Fruit fly (Drosophila melanogaster) whole organism, embryonic: ENCODE results near the gene CG15356.

Experiments used
- Bdp1 ChIP-seq: fragments of 200-800 bp; sonication (Bioruptor generic); optimal IDR thresholded peaks from 3 replicates; lab custom pipeline; 2016; ENCODE audit warnings: missing biosample characterization, missing genetic modification characterization
- CG1024 ChIP-seq: fragments of 200-800 bp; sonication (Bioruptor generic); IDR thresholded peaks from 2 replicates; pipeline ENCODE4 v1.3.6; 2022; ENCODE audit warnings: missing biosample characterization, missing genetic modification characterization
- CG10267 ChIP-seq: fragments of 200-800 bp; sonication (Bioruptor generic); optimal IDR thresholded peaks from 2 replicates; lab custom pipeline; 2018; ENCODE audit warnings: missing biosample characterization, mild to moderate bottlenecking, missing genetic modification characterization, moderate library complexity
- CG10979 ChIP-seq: fragments of 200-800 bp; sonication (Bioruptor generic); optimal IDR thresholded peaks from 2 replicates; lab custom pipeline; 2018; ENCODE audit warnings: missing biosample characterization, mild to moderate bottlenecking, missing genetic modification characterization, moderate library complexity
- CG13296 ChIP-seq: fragments of 200-800 bp; sonication (Bioruptor generic); optimal IDR thresholded peaks from 3 replicates; lab custom pipeline; 2018; ENCODE audit warnings: missing biosample characterization, mild to moderate bottlenecking, missing genetic modification characterization
- CG15269 ChIP-seq: fragments of 200-800 bp; sonication (Bioruptor generic); optimal IDR thresholded peaks from 2 replicates; lab custom pipeline; 2018; ENCODE audit warnings: missing biosample characterization, mild to moderate bottlenecking, missing genetic modification characterization, moderate library complexity
- CG16779 ChIP-seq: fragments of 200-800 bp; sonication (Bioruptor generic); IDR thresholded peaks from 2 replicates; pipeline ENCODE4 v1.3.6; 2022; ENCODE audit warnings: missing biosample characterization, missing genetic modification characterization
- CG17361 ChIP-seq: fragments of 200-800 bp; sonication (Bioruptor generic); IDR thresholded peaks from 3 replicates; pipeline ENCODE4 v1.3.6; 2022; ENCODE audit warnings: missing biosample characterization, missing genetic modification characterization
- CG17829 ChIP-seq: fragments of 200-800 bp; optimal IDR thresholded peaks from 2 replicates; lab custom pipeline; 2019; ENCODE audit warnings: missing biosample characterization, mild to moderate bottlenecking, missing genetic modification characterization, moderate library complexity
- CG18599 ChIP-seq: fragments of 200-800 bp; sonication (Bioruptor generic); optimal IDR thresholded peaks from 3 replicates; lab custom pipeline; 2017; ENCODE audit warnings: missing biosample characterization, missing genetic modification characterization, mild to moderate bottlenecking, moderate library complexity, missing genetic modification reagents
- CG2116 ChIP-seq: fragments of 200-800 bp; sonication (Bioruptor generic); optimal IDR thresholded peaks from 3 replicates; lab custom pipeline; 2018; ENCODE audit warnings: missing biosample characterization, mild to moderate bottlenecking, missing genetic modification characterization
- CG31365 ChIP-seq: fragments of 200-800 bp; sonication (Bioruptor generic); optimal IDR thresholded peaks from 2 replicates; lab custom pipeline; 2018; ENCODE audit warnings: missing biosample characterization, mild to moderate bottlenecking, missing genetic modification characterization
- CG31441 ChIP-seq: fragments of 200-800 bp; sonication (Bioruptor generic); IDR thresholded peaks from 2 replicates; pipeline ENCODE4 v1.3.6; 2022; ENCODE audit warnings: missing biosample characterization, missing genetic modification characterization
- CG3281 ChIP-seq: fragments of 200-800 bp; sonication (Bioruptor generic); optimal IDR thresholded peaks from 3 replicates; lab custom pipeline; 2017; ENCODE audit warnings: missing biosample characterization, mild to moderate bottlenecking, missing genetic modification characterization
- CG34422 ChIP-seq: fragments of 200-800 bp; sonication (Bioruptor generic); IDR thresholded peaks from 3 replicates; pipeline ENCODE4 v1.3.6; 2022; ENCODE audit warnings: missing biosample characterization, missing genetic modification characterization
- CG3838 ChIP-seq: fragments of 200-800 bp; sonication (Bioruptor generic); optimal IDR thresholded peaks from 3 replicates; lab custom pipeline; 2016; ENCODE audit warnings: missing biosample characterization, missing genetic modification characterization
- CG3847 ChIP-seq: fragments of 200-800 bp; sonication (Bioruptor generic); IDR thresholded peaks from 2 replicates; pipeline ENCODE4 v1.3.6; 2022; ENCODE audit warnings: missing biosample characterization, missing genetic modification characterization
- CG4854 ChIP-seq: fragments of 200-800 bp; sonication (Bioruptor generic); optimal IDR thresholded peaks from 2 replicates; lab custom pipeline; 2016; ENCODE audit warnings: missing biosample characterization, missing genetic modification characterization, inconsistent platforms
- CG7839 ChIP-seq: fragments of 200-800 bp; sonication (Bioruptor generic); optimal IDR thresholded peaks from 3 replicates; lab custom pipeline; 2018; ENCODE audit warnings: missing biosample characterization, mild to moderate bottlenecking, missing genetic modification characterization, moderate library complexity
- CG8359 ChIP-seq: fragments of 200-800 bp; sonication (Bioruptor generic); optimal IDR thresholded peaks from 2 replicates; lab custom pipeline; 2017; ENCODE audit warnings: missing biosample characterization, mild to moderate bottlenecking, missing genetic modification characterization, borderline replicate concordance
- CG9437 ChIP-seq: fragments of 200-800 bp; sonication (Bioruptor generic); optimal IDR thresholded peaks from 2 replicates; lab custom pipeline; 2018; ENCODE audit warnings: missing biosample characterization, mild to moderate bottlenecking, missing genetic modification characterization
- CG9797 ChIP-seq: fragments of 200-800 bp; sonication (Bioruptor generic); optimal IDR thresholded peaks from 3 replicates; lab custom pipeline; 2018; ENCODE audit warnings: missing biosample characterization, mild to moderate bottlenecking, missing genetic modification characterization
- CkIIα-i1 ChIP-seq: fragments of 200-800 bp; sonication (Bioruptor generic); IDR thresholded peaks from 2 replicates; pipeline ENCODE4 v1.3.6; 2022; ENCODE audit warnings: missing biosample characterization, missing genetic modification characterization
- Dp ChIP-seq: fragments of 200-800 bp; sonication (Bioruptor generic); optimal IDR thresholded peaks from 2 replicates; lab custom pipeline; 2018; ENCODE audit warnings: missing biosample characterization, mild to moderate bottlenecking, missing genetic modification characterization, moderate library complexity
- E2f1 ChIP-seq: fragments of 200-800 bp; sonication (Bioruptor generic); IDR thresholded peaks from 2 replicates; pipeline ENCODE4 v1.3.6; 2022; ENCODE audit warnings: missing biosample characterization, missing genetic modification characterization
- HLH3B ChIP-seq: fragments of 200-800 bp; sonication (Bioruptor generic); IDR thresholded peaks from 2 replicates; pipeline ENCODE4 v1.3.6; 2022; ENCODE audit warnings: missing biosample characterization, missing genetic modification characterization
- HLH4C ChIP-seq: fragments of 200-800 bp; sonication (Bioruptor generic); IDR thresholded peaks from 3 replicates; pipeline ENCODE4 v1.3.6; 2022; ENCODE audit warnings: missing biosample characterization, missing genetic modification characterization; ENCODE audit not compliant: partially characterized antibody
- HLH54F ChIP-seq: fragments of 200-800 bp; sonication (Bioruptor generic); optimal IDR thresholded peaks from 3 replicates; lab custom pipeline; 2016; ENCODE audit warnings: missing biosample characterization, missing genetic modification characterization
- Hey ChIP-seq: fragments of 200-800 bp; sonication (Bioruptor generic); optimal IDR thresholded peaks from 3 replicates; lab custom pipeline; 2018; ENCODE audit warnings: missing biosample characterization, mild to moderate bottlenecking, missing genetic modification characterization
- Mad ChIP-seq: fragments of 200-800 bp; sonication (Bioruptor generic); optimal IDR thresholded peaks from 2 replicates; lab custom pipeline; 2016; ENCODE audit warnings: missing biosample characterization, missing genetic modification characterization
- Oli ChIP-seq: fragments of 200-800 bp; sonication (Bioruptor generic); optimal IDR thresholded peaks from 2 replicates; lab custom pipeline; 2018; ENCODE audit warnings: missing biosample characterization, mild to moderate bottlenecking, missing genetic modification characterization, moderate library complexity
- caup ChIP-seq: fragments of 200-800 bp; sonication (Bioruptor generic); optimal IDR thresholded peaks from 3 replicates; lab custom pipeline; 2017; ENCODE audit warnings: missing biosample characterization, mild to moderate bottlenecking, missing genetic modification characterization, moderate library complexity; ENCODE audit not compliant: severe bottlenecking
- ci ChIP-seq: fragments of 200-800 bp; sonication (Bioruptor generic); IDR thresholded peaks from 3 replicates; pipeline ENCODE4 v1.3.6; 2022; ENCODE audit warnings: missing biosample characterization, missing genetic modification characterization
- corto ChIP-seq: fragments of 200-800 bp; sonication (Bioruptor generic); optimal IDR thresholded peaks from 2 replicates; lab custom pipeline; 2016; ENCODE audit warnings: missing biosample characterization, mild to moderate bottlenecking, missing genetic modification characterization, moderate library complexity
- esg ChIP-seq: fragments of 200-800 bp; sonication (Bioruptor generic); conservative IDR thresholded peaks from 2 replicates; pipeline ENCODE4 v1.3.6; 2022; ENCODE audit warnings: missing biosample characterization, missing genetic modification characterization
- eyg ChIP-seq: fragments of 200-800 bp; sonication (Bioruptor generic); optimal IDR thresholded peaks from 3 replicates; lab custom pipeline; 2016; ENCODE audit warnings: missing biosample characterization, missing genetic modification characterization
- fru ChIP-seq: fragments of >200 bp; optimal IDR thresholded peaks from 2 replicates; lab custom pipeline; 2017
- gsb ChIP-seq: fragments of 200-800 bp; sonication (Bioruptor generic); IDR thresholded peaks from 2 replicates; pipeline ENCODE4 v1.3.6; 2022; ENCODE audit warnings: missing biosample characterization, missing genetic modification characterization
- insv ChIP-seq, 2 experiments: fragments of 200-800 bp; sonication (Bioruptor generic); optimal IDR thresholded peaks; 3 replicates each; lab custom pipeline; 2016 to 2018; ENCODE audit warnings: missing biosample characterization in 2 of 2, missing genetic modification characterization in 2 of 2
- lab ChIP-seq: fragments of 200-800 bp; sonication (Bioruptor generic); optimal IDR thresholded peaks from 3 replicates; lab custom pipeline; 2017; ENCODE audit warnings: missing biosample characterization, missing genetic modification characterization, mild to moderate bottlenecking, moderate library complexity, missing genetic modification reagents
- mld ChIP-seq: fragments of 200-800 bp; sonication (Bioruptor generic); IDR thresholded peaks from 3 replicates; pipeline ENCODE4 v1.3.6; 2022; ENCODE audit warnings: missing biosample characterization, missing genetic modification characterization; ENCODE audit not compliant: partially characterized antibody
- oc ChIP-seq: fragments of 200-800 bp; sonication (Bioruptor generic); optimal IDR thresholded peaks from 2 replicates; lab custom pipeline; 2018; ENCODE audit warnings: missing biosample characterization, mild to moderate bottlenecking, missing genetic modification characterization, moderate library complexity
- p53 ChIP-seq: fragments of 200-800 bp; sonication (Bioruptor generic); optimal IDR thresholded peaks from 2 replicates; lab custom pipeline; 2016; ENCODE audit warnings: missing biosample characterization, missing genetic modification characterization
- pzg ChIP-seq: fragments of 200-800 bp; sonication (Bioruptor generic); optimal IDR thresholded peaks from 3 replicates; lab custom pipeline; 2018; ENCODE audit warnings: missing biosample characterization, mild to moderate bottlenecking, missing genetic modification characterization, moderate library complexity
- slbo ChIP-seq: fragments of 200-800 bp; sonication (Bioruptor generic); IDR thresholded peaks from 2 replicates; pipeline ENCODE4 v1.3.6; 2022; ENCODE audit warnings: missing biosample characterization, missing genetic modification characterization
- sr ChIP-seq: fragments of 200-800 bp; sonication (Bioruptor generic); IDR thresholded peaks from 3 replicates; pipeline ENCODE4 v1.3.6; 2022; ENCODE audit warnings: missing biosample characterization, missing genetic modification characterization
- tin ChIP-seq: fragments of 200-800 bp; sonication (Bioruptor generic); optimal IDR thresholded peaks from 3 replicates; lab custom pipeline; 2016; ENCODE audit warnings: missing biosample characterization, missing genetic modification characterization
- tup ChIP-seq: fragments of 200-800 bp; sonication (Bioruptor generic); optimal IDR thresholded peaks from 2 replicates; lab custom pipeline; 2016; ENCODE audit warnings: missing biosample characterization, mild to moderate bottlenecking, missing genetic modification characterization, moderate library complexity

The CG15356 gene

DNA sequence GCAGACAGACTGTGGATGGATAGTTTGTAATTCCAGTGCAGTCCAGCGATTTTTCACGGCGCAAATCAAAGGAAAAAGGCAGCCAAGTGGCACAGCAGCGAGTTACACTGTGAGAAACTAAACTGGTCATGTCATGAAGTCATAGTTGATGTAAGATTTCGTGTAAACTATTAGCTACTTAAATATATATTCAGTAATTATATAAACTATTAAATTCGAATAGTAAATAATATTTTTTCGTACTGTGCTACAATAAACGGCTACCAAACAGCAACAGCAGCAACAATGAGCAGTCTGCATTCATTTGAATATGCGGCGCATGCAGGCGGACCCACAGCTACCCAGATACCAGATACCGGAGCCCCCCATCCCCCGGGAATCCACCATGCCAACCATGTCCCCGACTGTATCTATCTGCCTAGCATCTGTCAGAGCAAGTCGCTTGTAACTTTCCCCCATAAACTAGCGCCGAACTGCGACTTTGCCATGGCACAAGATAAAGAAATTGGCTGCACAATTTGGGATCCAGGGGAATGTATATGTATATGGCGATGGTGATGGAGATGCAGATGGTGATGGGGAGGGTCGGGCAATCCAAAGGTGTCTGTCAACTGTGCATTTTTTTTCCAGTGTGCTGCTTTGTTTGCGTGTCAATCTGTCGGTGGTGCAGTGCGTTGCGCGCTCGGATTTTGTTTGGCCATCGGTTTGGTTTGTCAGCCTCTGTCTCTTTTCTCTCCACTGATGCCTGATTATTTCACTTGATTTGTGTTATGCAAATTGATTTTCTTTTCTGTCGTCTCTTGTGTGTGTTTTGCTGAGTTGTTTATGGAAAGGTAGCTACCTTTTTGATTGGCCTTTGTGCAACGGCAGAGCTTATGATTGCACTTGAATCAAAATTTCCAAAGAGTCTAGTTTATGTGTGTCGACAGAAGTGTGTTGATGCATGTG, 54.4 kb downstream of the CG15356 start (continued):
- TF ChIP-seq eyg (GFP tag; lab: Kevin White, UChicago): no peak
- no peak for TF ChIP-seq insv (GFP tag; optimal IDR thresholded peaks at IDR 0.05; lab: Kevin White, UChicago)
- peak; percentile 83 for TF ChIP-seq ci
- peak; percentile 31 for TF ChIP-seq lab (GFP tag; lab: Kevin White, UChicago)
- TF ChIP-seq Dp (GFP tag; lab: Kevin White, UChicago): no peak
- peak; percentile 2 for TF ChIP-seq Oli
- no peak for TF ChIP-seq p53 (GFP tag; lab: Kevin White, UChicago)
- peak; percentile 58 for TF ChIP-seq CG31441 (GFP tag; lab: Robert Waterston, UW)
- no peak for TF ChIP-seq tup (GFP tag; lab: Kevin White, UChicago)
- TF ChIP-seq CG34422: 0 out of 3 replicates have a peak, but pooled peaks have one; percentile 28
- TF ChIP-seq CG9797 (GFP tag; lab: Kevin White, UChicago): no peak
- TF ChIP-seq Bdp1 (GFP tag; lab: Kevin White, UChicago): no peak
- no peak for TF ChIP-seq HLH4C (GFP tag; lab: Robert Waterston, UW)
- TF ChIP-seq CG3847: no peak
- TF ChIP-seq CG3281 (GFP tag; lab: Kevin White, UChicago): no peak
- TF ChIP-seq E2f1: peak; percentile 36; the same call in 1 of the 2 replicates
- TF ChIP-seq fru (lab: Kevin White, UChicago): no peak
- TF ChIP-seq mld (GFP tag; lab: Robert Waterston, UW): no peak
- no peak for TF ChIP-seq CG9437 (GFP tag; lab: Kevin White, UChicago)
- TF ChIP-seq HLH54F: no peak
- TF ChIP-seq CG31365 (tag; lab: Kevin White, UChicago): no peak
- TF ChIP-seq esg (GFP tag; lab: Robert Waterston, UW): no peak
- TF ChIP-seq corto (GFP tag; lab: Kevin White, UChicago): no peak
- peak; percentile 57; the same call in 1 of the 3 replicates for TF ChIP-seq CG17361 (GFP tag; lab: Robert Waterston, UW)
- no peak for TF ChIP-seq CG2116 (GFP tag; lab: Kevin White, UChicago)
- TF ChIP-seq CG3838 (GFP tag; lab: Kevin White, UChicago): no peak
- peak; percentile 40 for TF ChIP-seq CG10979 (tag; lab: Kevin White, UChicago)
- no peak for TF ChIP-seq CG8359 (GFP tag; lab: Kevin White, UChicago)
- peak; percentile 3 for TF ChIP-seq CG15269 (tag; lab: Kevin White, UChicago)
- no peak for TF ChIP-seq caup (GFP tag; lab: Kevin White, UChicago)
- peak; percentile 6 for TF ChIP-seq CG7839 (tag; lab: Kevin White, UChicago)
- TF ChIP-seq CkIIα-i1 (GFP tag; lab: Robert Waterston, UW): no peak
- peak; percentile 17 for TF ChIP-seq CG10267 (tag; lab: Kevin White, UChicago)
- TF ChIP-seq CG13296 (GFP tag; lab: Kevin White, UChicago): no peak
- peak; percentile 6 for TF ChIP-seq tin (GFP tag; lab: Kevin White, UChicago)
- peak; percentile 17; the same call in 1 of the 2 replicates for TF ChIP-seq slbo (GFP tag; lab: Robert Waterston, UW)
- TF ChIP-seq CG4854: no peak
- TF ChIP-seq sr (GFP tag; lab: Robert Waterston, UW): 0 out of 3 replicates have a peak, but pooled peaks have one; percentile 1
- TF ChIP-seq Mad (GFP tag; lab: Kevin White, UChicago): no peak
- no peak for TF ChIP-seq gsb (GFP tag; lab: Robert Waterston, UW)
- no peak for TF ChIP-seq Hey
- peak; percentile 37; the same call in 1 of the 2 replicates for TF ChIP-seq CG1024 (GFP tag; lab: Robert Waterston, UW)
- TF ChIP-seq CG17829 (tag; lab: Kevin White, UChicago): peak; percentile 8
- TF ChIP-seq oc: peak; percentile 11
- TF ChIP-seq CG18599 (GFP tag; lab: Kevin White, UChicago): no peak
- TF ChIP-seq pzg (GFP tag; lab: Kevin White, UChicago): no peak
- peak; percentile 63; the same call in 1 of the 2 replicates for TF ChIP-seq HLH3B (GFP tag; lab: Robert Waterston, UW)
- TF ChIP-seq CG16779: no peak
